Worm (Caenorhabditis elegans): ENCODE measurements around the gene srv-19.

The srv-19 gene

ce11 chrIV:5902730-5903129 is 29.0 kb upstream of the srv-19 start:
- TF ChIP-seq cebp-2 (GFP tag; IDR thresholded peaks at IDR 0.05) (no peak), bed-1 (GFP tag; IDR thresholded peaks at IDR 0.05) (no peak), Y67H2A.10 (GFP tag; conservative IDR thresholded peaks at IDR 0.05) (no peak), rcor-1 (GFP tag; IDR thresholded peaks at IDR 0.05) (no peak), nhr-90 (tag; optimal IDR thresholded peaks at IDR 0.05) (no peak), D2030.7 (GFP tag; IDR thresholded peaks at IDR 0.05) (no peak), F55B11.4 (tag; optimal IDR thresholded peaks at IDR 0.05; ENCODE audit: borderline replicate concordance, insufficient read depth) (no peak), F33H1.4 (GFP tag; IDR thresholded peaks at IDR 0.05) (no peak), F39B2.1 (GFP tag; IDR thresholded peaks at IDR 0.05) (no peak), K12H6.12 (tag; optimal IDR thresholded peaks at IDR 0.05) (no peak), ceh-27 (GFP tag; optimal IDR thresholded peaks at IDR 0.05) (no peak), efl-1 (GFP tag; optimal IDR thresholded peaks at IDR 0.05) (no peak), F37B4.10 (GFP tag; IDR thresholded peaks at IDR 0.05) (no peak), T07F8.4 (tag; optimal IDR thresholded peaks at IDR 0.05) (no peak), ZK185.1 (tag; optimal IDR thresholded peaks at IDR 0.05; ENCODE audit: poor library complexity, severe bottlenecking) (no peak), nhr-120 (GFP tag; IDR thresholded peaks at IDR 0.05) (no peak), let-526 (GFP tag; IDR thresholded peaks at IDR 0.05) (no peak)

ce11 chrIV:5896341-5896740 is 22.6 kb upstream of the srv-19 start, which contains the start of gene pck-3:
TSS of gene pck-3 (plus strand) at chrIV:5896641.
- TF ChIP-seq unc-62 (GFP tag; optimal IDR thresholded peaks at IDR 0.05) (no peak), rec-8 (tag; optimal IDR thresholded peaks at IDR 0.05) (no peak), ama-1 (optimal IDR thresholded peaks at IDR 0.05) (no peak), ama-1 (GFP tag; optimal IDR thresholded peaks at IDR 0.05) (no peak), nhr-80 (tag; optimal IDR thresholded peaks at IDR 0.05) (no peak), F23B12.7 (tag; optimal IDR thresholded peaks at IDR 0.05; ENCODE audit: insufficient read depth) (no peak), efl-1 (GFP tag; optimal IDR thresholded peaks at IDR 0.05) (no peak), hlh-26 (GFP tag; conservative IDR thresholded peaks at IDR 0.05) (no peak), madf-10 (tag; optimal IDR thresholded peaks at IDR 0.05) (no peak), F52B5.7 (tag; optimal IDR thresholded peaks at IDR 0.05) (no peak), rpc-1 (optimal IDR thresholded peaks at IDR 0.05) (no peak), rpc-1 (tag; optimal IDR thresholded peaks at IDR 0.05) (no peak), attf-3 (GFP tag; conservative IDR thresholded peaks at IDR 0.05) (no peak), ztf-26 (tag; optimal IDR thresholded peaks at IDR 0.05) (no peak), egl-44 (GFP tag; IDR thresholded peaks at IDR 0.05) (no peak), chd-7 (tag; optimal IDR thresholded peaks at IDR 0.05) (no peak), nfyb-1 (GFP tag; IDR thresholded peaks at IDR 0.05) (no peak), Y56A3A.18 (GFP tag; IDR thresholded peaks at IDR 0.05) (no peak), nhr-120 (GFP tag; IDR thresholded peaks at IDR 0.05) (no peak), Y79H2A.3 (GFP tag; conservative IDR thresholded peaks at IDR 0.05) (no peak), F57A8.1 (GFP tag; optimal IDR thresholded peaks at IDR 0.05) (no peak), F37B4.10 (GFP tag; IDR thresholded peaks at IDR 0.05) (no peak)

- TF ChIP-seq tbx-9 (tag; optimal IDR thresholded peaks at IDR 0.05; ENCODE audit: borderline replicate concordance) (no peak), lsy-27 (tag; optimal IDR thresholded peaks at IDR 0.05; ENCODE audit: borderline replicate concordance, insufficient read depth) (no peak), B0019.2 (GFP tag; conservative IDR thresholded peaks at IDR 0.05) (no peak), ztf-26 (tag; optimal IDR thresholded peaks at IDR 0.05) (no peak), dpl-1 (GFP tag; optimal IDR thresholded peaks at IDR 0.05) (no peak), dpff-1 (tag; optimal IDR thresholded peaks at IDR 0.05) (no peak), T26A5.8 (tag; optimal IDR thresholded peaks at IDR 0.05) (no peak), ccch-3 (GFP tag; optimal IDR thresholded peaks at IDR 0.05) (no peak)
Measured at ce11 chrIV:5895190-5895589, 21.5 kb upstream of the srv-19 start, which contains the start of gene nspb-6. TSS of gene nspb-6 (plus strand) at chrIV:5895490.
